Fruit fly (Drosophila melanogaster): ENCODE data around the gene Galk.

The Galk gene

DNA sequence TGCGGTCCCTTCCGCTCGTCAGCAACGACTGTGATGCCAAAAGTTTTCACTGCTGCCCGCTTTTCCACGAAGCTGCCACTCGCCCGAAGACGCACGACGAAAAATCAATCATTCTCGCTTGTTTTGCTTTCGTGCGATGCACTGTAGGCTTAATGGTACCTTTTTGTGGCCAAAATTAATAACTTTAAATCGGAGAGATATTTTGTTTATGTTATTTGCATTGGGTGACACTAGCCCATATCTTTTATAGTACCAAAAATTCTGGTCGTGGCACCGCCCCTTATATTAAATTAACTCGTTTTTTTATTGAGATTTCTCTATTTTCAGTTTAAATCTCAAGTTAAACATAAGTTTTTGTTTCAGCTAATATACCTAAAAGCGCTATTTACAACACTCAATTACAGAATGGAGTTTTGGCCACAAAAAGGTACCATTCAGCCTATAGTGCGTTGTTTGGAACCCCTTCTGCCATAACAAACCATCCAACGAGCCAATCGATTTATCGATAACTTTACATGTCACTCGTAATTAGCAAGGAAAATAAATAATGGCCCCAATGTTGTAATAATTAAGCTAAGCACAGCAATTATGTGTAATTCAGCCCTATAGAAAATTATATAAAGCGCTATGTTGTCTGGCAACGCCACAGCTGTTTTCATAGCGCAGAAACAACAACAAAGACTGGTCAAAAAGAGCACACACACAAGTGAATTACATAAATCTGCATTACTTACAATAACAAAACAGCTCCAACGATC lies 32.5 kb downstream of the Galk start (continued):
- TF ChIP-seq lola (GFP tag; optimal IDR thresholded peaks at IDR 0.05) (peak in 1 of 3 experiments; percentile 46), Usf (GFP tag; optimal IDR thresholded peaks at IDR 0.05) (no peak), CG43689 (GFP tag; IDR thresholded peaks at IDR 0.05) (no peak), CG12071 (GFP tag; optimal IDR thresholded peaks at IDR 0.05) (peak; percentile 46), run (tag; optimal IDR thresholded peaks at IDR 0.05) (peak; percentile 42), CG8359 (GFP tag; optimal IDR thresholded peaks at IDR 0.05; ENCODE audit: borderline replicate concordance) (peak; percentile 34), Dfd (GFP tag; optimal IDR thresholded peaks at IDR 0.05) (no peak), dm (GFP tag; optimal IDR thresholded peaks at IDR 0.05) (no peak), wdn (GFP tag; IDR thresholded peaks at IDR 0.05) (no peak), CG3838 (GFP tag; optimal IDR thresholded peaks at IDR 0.05) (no peak), CG2712 (tag; optimal IDR thresholded peaks at IDR 0.05) (peak; percentile 72), zfh1 (GFP tag; IDR thresholded peaks at IDR 0.05) (no peak), Nf-YC (tag; optimal IDR thresholded peaks at IDR 0.05) (peak; percentile 73), CG17361 (GFP tag; IDR thresholded peaks at IDR 0.05) (peak; percentile 83), Lhr (GFP tag; optimal IDR thresholded peaks at IDR 0.05) (no peak), lov (optimal IDR thresholded peaks at IDR 0.05) (no peak), lov (GFP tag; IDR thresholded peaks at IDR 0.05) (no peak), Myb (GFP tag; optimal IDR thresholded peaks at IDR 0.05) (no peak), CG13296 (GFP tag; optimal IDR thresholded peaks at IDR 0.05) (peak; percentile 82), crp (GFP tag; optimal IDR thresholded peaks at IDR 0.05) (peak in 1 of 2 experiments; percentile 52), crc (GFP tag; optimal IDR thresholded peaks at IDR 0.05) (peak; percentile 39), Dref (GFP tag; IDR thresholded peaks at IDR 0.05) (peak; percentile 61), gce (GFP tag; IDR thresholded peaks at IDR 0.05) (no peak), CG13894 (tag; optimal IDR thresholded peaks at IDR 0.05) (peak; percentile 38), CG10565 (GFP tag; optimal IDR thresholded peaks at IDR 0.05) (no peak), CG30431 (GFP tag; optimal IDR thresholded peaks at IDR 0.05) (peak; percentile 9), bigmax (GFP tag; optimal IDR thresholded peaks at IDR 0.05) (no peak), vvl (GFP tag; IDR thresholded peaks at IDR 0.05) (peak; percentile 14; the same call in 1 of the 2 replicates), lbe (GFP tag; optimal IDR thresholded peaks at IDR 0.05) (no peak), CG11723 (GFP tag; optimal IDR thresholded peaks at IDR 0.05) (peak; percentile 49), bcd (GFP tag; optimal IDR thresholded peaks at IDR 0.05) (peak; percentile 82), CG33557 (GFP tag; optimal IDR thresholded peaks at IDR 0.05) (peak; percentile 16), Kr (GFP tag; optimal IDR thresholded peaks at IDR 0.05) (no peak), CG17186 (GFP tag; optimal IDR thresholded peaks at IDR 0.05) (no peak), CG13287 (GFP tag; IDR thresholded peaks at IDR 0.05; ENCODE audit: partially characterized antibody) (peak; percentile 30), CG17612 (GFP tag; IDR thresholded peaks at IDR 0.05) (no peak), CG42726 (GFP tag; IDR thresholded peaks at IDR 0.05; ENCODE audit: partially characterized antibody) (no peak), CG7786 (GFP tag; optimal IDR thresholded peaks at IDR 0.05) (peak; percentile 36), eyg (GFP tag; optimal IDR thresholded peaks at IDR 0.05) (no peak), peb (GFP tag; IDR thresholded peaks at IDR 0.05) (0 out of 2 replicates have a peak, but pooled peaks have one; percentile 6), pfk (GFP tag; optimal IDR thresholded peaks at IDR 0.05) (peak; percentile 11), CG4707 (GFP tag; optimal IDR thresholded peaks at IDR 0.05) (peak; percentile 96), ham (GFP tag; IDR thresholded peaks at IDR 0.05) (no peak), CG12299 (tag; optimal IDR thresholded peaks at IDR 0.05) (peak; percentile 68), C15 (GFP tag; IDR thresholded peaks at IDR 0.05) (no peak), CG14667 (GFP tag; IDR thresholded peaks at IDR 0.05) (no peak), CG31365 (tag; optimal IDR thresholded peaks at IDR 0.05) (no peak), CrebB (tag; optimal IDR thresholded peaks at IDR 0.05) (peak; percentile 55), CG11085 (GFP tag; IDR thresholded peaks at IDR 0.05) (0 out of 2 replicates have a peak, but pooled peaks have one; percentile 19)
